Worm (Caenorhabditis elegans) whole organism, L4 larva: ENCODE data around the gene clec-157.

ENCODE experiments used
- F49E8.2 ChIP-seq: sonication (generic microtip); optimal IDR thresholded peaks from 2 replicates; lab custom pipeline; 2016; ENCODE audit warnings: missing compliant biosample characterization, mild to moderate bottlenecking, missing genetic modification characterization, borderline replicate concordance
- Y48G9A.11 ChIP-seq: fragments of 200-800 bp; sonication (Bioruptor generic); IDR thresholded peaks from 2 replicates; pipeline ENCODE4 v1.3.6; 2022; ENCODE audit warnings: missing genetic modification reagents, missing genetic modification characterization, missing compliant biosample characterization
- aha-1 ChIP-seq: fragments of 150-350 bp; peaks from one replicate; lab custom pipeline; 2014; ENCODE audit warnings: missing biosample characterization, missing genetic modification characterization
- ceh-44 ChIP-seq: fragments of 200-800 bp; sonication (Bioruptor generic); IDR thresholded peaks from 2 replicates; pipeline ENCODE4 v1.3.6; 2022; ENCODE audit warnings: missing genetic modification reagents, missing genetic modification characterization, missing compliant biosample characterization
- ces-1 ChIP-seq: fragments of 150-350 bp; sonication (generic microtip); optimal IDR thresholded peaks from 4 replicates; lab custom pipeline; 2014; ENCODE audit warnings: missing biosample characterization, missing genetic modification reagents, missing genetic modification characterization
- ctbp-1 ChIP-seq: fragments of 200-800 bp; sonication (Bioruptor generic); IDR thresholded peaks from 2 replicates; pipeline ENCODE4 v1.3.6; 2022; ENCODE audit warnings: missing genetic modification reagents, missing genetic modification characterization, missing compliant biosample characterization
- daf-16 ChIP-seq, 3 experiments: sonication (generic microtip); optimal IDR thresholded peaks; 2 replicates each; lab custom pipeline; 2016 to 2017; ENCODE audit warnings: missing genetic modification characterization in 3 of 3, missing genetic modification reagents in 3 of 3, mild to moderate bottlenecking in 2 of 3, missing compliant biosample characterization in 2 of 3, missing biosample characterization in 1 of 3, moderate library complexity in 1 of 3
- daf-19 ChIP-seq: fragments of 200-800 bp; sonication (Bioruptor generic); conservative IDR thresholded peaks from 2 replicates; pipeline ENCODE4 v1.3.6; 2022; ENCODE audit warnings: missing genetic modification characterization, missing compliant biosample characterization
- dmd-6 ChIP-seq: fragments of 200-800 bp; sonication (Bioruptor generic); IDR thresholded peaks from 2 replicates; pipeline ENCODE4 v1.3.6; 2022; ENCODE audit warnings: missing genetic modification reagents, missing genetic modification characterization, missing compliant biosample characterization
- dmd-9 ChIP-seq: fragments of 200-800 bp; sonication (Bioruptor generic); IDR thresholded peaks from 2 replicates; pipeline ENCODE4 v1.3.6; 2022; ENCODE audit warnings: missing genetic modification reagents, missing genetic modification characterization, missing compliant biosample characterization
- dpl-1 ChIP-seq: fragments of 150-350 bp; optimal IDR thresholded peaks from 2 replicates; lab custom pipeline; 2014; ENCODE audit warnings: missing biosample characterization, missing genetic modification reagents, missing genetic modification characterization
- duxl-1 ChIP-seq: sonication (generic microtip); optimal IDR thresholded peaks from 2 replicates; lab custom pipeline; 2016; ENCODE audit warnings: mild to moderate bottlenecking, missing genetic modification characterization, moderate library complexity, missing compliant biosample characterization; ENCODE audit not compliant: poor library complexity
- dve-1 ChIP-seq: sonication (generic microtip); optimal IDR thresholded peaks from 2 replicates; lab custom pipeline; 2017; ENCODE audit warnings: antibody characterized with exemption, mild to moderate bottlenecking, missing genetic modification characterization, missing compliant biosample characterization; ENCODE audit not compliant: insufficient read depth
- egl-43 ChIP-seq: fragments of 200-800 bp; sonication (Bioruptor generic); IDR thresholded peaks from 2 replicates; pipeline ENCODE4 v1.3.6; 2022; ENCODE audit warnings: missing genetic modification reagents, missing genetic modification characterization, missing compliant biosample characterization
- fos-1 ChIP-seq: fragments of 150-350 bp; optimal IDR thresholded peaks from 2 replicates; lab custom pipeline; 2014; ENCODE audit warnings: missing biosample characterization, missing genetic modification characterization
- hif-1 ChIP-seq, 2 experiments: sonication (generic microtip); optimal IDR thresholded peaks; 2 replicates each; lab custom pipeline; 2016 to 2017; ENCODE audit warnings: missing compliant biosample characterization in 2 of 2, missing genetic modification characterization in 2 of 2, missing genetic modification reagents in 2 of 2, missing genotype in 2 of 2, mild to moderate bottlenecking in 1 of 2
- lim-7 ChIP-seq: fragments of 200-800 bp; sonication (Bioruptor generic); IDR thresholded peaks from 2 replicates; pipeline ENCODE4 v1.3.6; 2022; ENCODE audit warnings: missing genetic modification characterization, missing compliant biosample characterization
- lin-13 ChIP-seq: fragments of 150-350 bp; optimal IDR thresholded peaks from 2 replicates; lab custom pipeline; 2014; ENCODE audit warnings: missing biosample characterization, missing genetic modification reagents, missing genetic modification characterization
- lin-15B ChIP-seq: fragments of 150-350 bp; sonication (generic microtip); optimal IDR thresholded peaks from 3 replicates; lab custom pipeline; 2014; ENCODE audit warnings: missing biosample characterization, missing genetic modification characterization
- lsy-2 ChIP-seq, 2 experiments: fragments of 150-350 bp in 1 of 2; sonication (generic microtip) in 1 of 2; optimal IDR thresholded peaks; 2 replicates each; lab custom pipeline; 2014 to 2017; ENCODE audit warnings: missing biosample characterization in 2 of 2, missing genetic modification characterization in 2 of 2
- mdl-1 ChIP-seq, 2 experiments: fragments of 150-350 bp in 1 of 2; sonication (generic microtip) in 1 of 2; optimal IDR thresholded peaks; 2 replicates each; lab custom pipeline; 2014 to 2017; ENCODE audit warnings: missing biosample characterization in 2 of 2, missing genetic modification characterization in 2 of 2
- mep-1 ChIP-seq: fragments of 150-350 bp; sonication (generic microtip); optimal IDR thresholded peaks from 3 replicates; lab custom pipeline; 2014; ENCODE audit warnings: missing biosample characterization, missing genetic modification characterization
- mxl-2 ChIP-seq: fragments of 200-800 bp; sonication (Bioruptor generic); conservative IDR thresholded peaks from 2 replicates; pipeline ENCODE4 v1.3.6; 2022; ENCODE audit warnings: missing genetic modification reagents, missing genetic modification characterization, missing compliant biosample characterization
- nhr-25 ChIP-seq: sonication (generic microtip); optimal IDR thresholded peaks from 2 replicates; lab custom pipeline; 2017; ENCODE audit warnings: missing genetic modification characterization, mild to moderate bottlenecking, missing compliant biosample characterization, antibody characterized with exemption, moderate library complexity, borderline replicate concordance; ENCODE audit not compliant: insufficient read depth
- nhr-48 ChIP-seq: sonication (generic microtip); optimal IDR thresholded peaks from 2 replicates; lab custom pipeline; 2016; ENCODE audit warnings: mild to moderate bottlenecking, missing genetic modification characterization, missing compliant biosample characterization
- nhr-6 ChIP-seq: fragments of 150-350 bp; optimal IDR thresholded peaks from 2 replicates; lab custom pipeline; 2014; ENCODE audit warnings: missing biosample characterization, missing genetic modification characterization
- nhr-76 ChIP-seq: fragments of 150-350 bp; optimal IDR thresholded peaks from 2 replicates; lab custom pipeline; 2014; ENCODE audit warnings: missing biosample characterization, missing genetic modification characterization
- nhr-77 ChIP-seq: fragments of 150-350 bp; optimal IDR thresholded peaks from 2 replicates; lab custom pipeline; 2014; ENCODE audit warnings: missing biosample characterization, missing genetic modification characterization
- pqm-1 ChIP-seq: sonication (generic microtip); optimal IDR thresholded peaks from 2 replicates; lab custom pipeline; 2017; ENCODE audit warnings: missing biosample characterization, missing genetic modification characterization
- snpc-1.2 ChIP-seq: fragments of 200-800 bp; sonication (Bioruptor generic); IDR thresholded peaks from 2 replicates; pipeline ENCODE4 v1.3.6; 2022; ENCODE audit warnings: missing genetic modification reagents, missing genetic modification characterization, missing compliant biosample characterization
- unc-130 ChIP-seq: sonication (generic microtip); optimal IDR thresholded peaks from 2 replicates; lab custom pipeline; 2016; ENCODE audit warnings: missing genetic modification reagents, missing genetic modification characterization, missing compliant biosample characterization
- unc-62 ChIP-seq, 3 experiments: fragments of 150-350 bp in 1 of 3; sonication (generic microtip); optimal IDR thresholded peaks in 2 of 3; peaks in 1 of 3; 1 replicate in 1 of 3; 2 replicates in 2 of 3; lab custom pipeline; 2014 to 2017; ENCODE audit warnings: missing biosample characterization in 3 of 3, missing genetic modification characterization in 3 of 3, missing genetic modification reagents in 3 of 3, missing genotype in 1 of 3
- zag-1 ChIP-seq: fragments of 150-350 bp; optimal IDR thresholded peaks from 2 replicates; lab custom pipeline; 2014; ENCODE audit warnings: missing biosample characterization, missing genetic modification characterization

The clec-157 gene

ce11 chrIII:4796039-4796438 lies 48.2 kb downstream of the clec-157 start (continued):
- TF ChIP-seq lin-15B (no peak), lin-13 (no peak), pqm-1 (tag; lab: Kevin White, UChicago) (peak; percentile 57), fos-1 (tag; lab: Kevin White, UChicago) (peak; percentile 77), daf-16 (GFP tag; optimal IDR thresholded peaks at IDR 0.05; lab: Kevin White, UChicago) (no peak), daf-16 (tag; optimal IDR thresholded peaks at IDR 0.05; lab: Kevin White, UChicago) (peak; percentile 65), Y48G9A.11 (GFP tag; lab: Robert Waterston, UW) (no peak), lsy-2 (tag; optimal IDR thresholded peaks at IDR 0.05; lab: Kevin White, UChicago) (peak; percentile 57 to 80), zag-1 (tag; lab: Kevin White, UChicago) (no peak), dpl-1 (GFP tag; lab: Kevin White, UChicago) (peak; percentile 62), dmd-6 (GFP tag; lab: Robert Waterston, UW) (peak; percentile 62), nhr-77 (tag; lab: Kevin White, UChicago) (peak; percentile 46), nhr-48 (no peak), F49E8.2 (tag; lab: Kevin White, UChicago) (no peak), daf-19 (GFP tag; lab: Robert Waterston, UW) (0 out of 2 replicates have a peak, but pooled peaks have one; percentile 39), ceh-44 (GFP tag; lab: Robert Waterston, UW) (no peak), egl-43 (GFP tag; lab: Robert Waterston, UW) (no peak), nhr-25 (tag; lab: Kevin White, UChicago) (peak; percentile 37), nhr-6 (tag; lab: Kevin White, UChicago) (peak; percentile 87), mep-1 (tag; lab: Kevin White, UChicago) (peak; percentile 86), ctbp-1 (GFP tag; lab: Robert Waterston, UW) (peak; percentile 25; the same call in 1 of the 2 replicates), dve-1 (peak; percentile 86), ces-1 (GFP tag; lab: Kevin White, UChicago) (no peak), unc-62 (GFP tag; optimal IDR thresholded peaks at IDR 0.05 in 1 of 2; lab: Kevin White, UChicago) (peak in 1 of 2 experiments; percentile 98), unc-62 (tag; optimal IDR thresholded peaks at IDR 0.05; lab: Kevin White, UChicago) (no peak), hif-1 (tag; optimal IDR thresholded peaks at IDR 0.05; lab: Kevin White, UChicago) (peak in 1 of 2 experiments; percentile 64), duxl-1 (tag; lab: Kevin White, UChicago) (peak; percentile 48), mdl-1 (tag; optimal IDR thresholded peaks at IDR 0.05; lab: Kevin White, UChicago) (peak in 1 of 2 experiments; percentile 70), aha-1 (tag; lab: Kevin White, UChicago) (peak; percentile 7), lim-7 (GFP tag; lab: Robert Waterston, UW) (no peak), unc-130 (GFP tag; lab: Kevin White, UChicago) (no peak), snpc-1.2 (GFP tag; lab: Robert Waterston, UW) (no peak), nhr-76 (tag; lab: Kevin White, UChicago) (no peak), dmd-9 (GFP tag; lab: Robert Waterston, UW) (no peak; the same call in 1 of the 2 replicates), mxl-2 (GFP tag; lab: Robert Waterston, UW) (no peak)
- TF ChIP-seq, all 104 proteins: peak for 42
